Fruit fly (Drosophila melanogaster): Measurements from ENCODE around the gene lmgB.

The lmgB gene

DNA sequence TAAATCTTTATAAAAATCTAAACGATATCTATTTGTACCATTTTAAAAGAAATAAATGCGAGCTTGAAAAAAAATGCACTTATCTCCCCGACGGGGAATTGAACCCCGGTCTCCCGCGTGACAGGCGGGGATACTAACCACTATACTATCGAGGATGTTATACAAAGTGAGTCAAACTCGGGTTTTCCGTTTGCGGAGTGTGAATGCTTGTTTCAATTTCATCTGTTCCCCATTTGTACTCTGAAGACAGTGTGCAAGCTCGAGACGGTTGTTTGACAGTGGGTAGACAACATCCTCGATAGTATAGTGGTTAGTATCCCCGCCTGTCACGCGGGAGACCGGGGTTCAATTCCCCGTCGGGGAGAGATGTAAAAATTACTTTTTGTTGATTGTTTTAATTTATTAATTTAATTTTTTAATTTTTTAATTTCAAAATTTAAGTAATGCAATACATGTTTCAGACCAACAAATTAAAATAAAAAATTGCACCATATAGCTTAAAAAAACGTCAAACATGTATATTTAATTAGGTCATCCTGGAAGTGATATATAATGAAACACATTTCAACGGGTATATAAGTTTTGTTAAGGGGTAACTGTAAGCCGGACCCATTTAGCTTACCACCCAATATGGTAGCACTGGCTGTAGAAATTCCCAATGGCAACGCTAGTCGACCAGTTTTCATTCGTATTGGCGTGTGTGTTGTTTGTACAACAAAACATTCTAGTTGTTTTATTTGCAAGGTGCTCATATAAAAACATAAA lies 13.2 kb upstream of the lmgB start, which contains the start of gene Sema1a (continued):
- TF ChIP-seq Ets65A (GFP tag) (peak; percentile 94), ATbp (GFP tag; optimal IDR thresholded peaks at IDR 0.05) (peak; percentile 46), h (optimal IDR thresholded peaks at IDR 0.05) (no peak), CG8281 (tag; optimal IDR thresholded peaks at IDR 0.05) (no peak), CG9876 (GFP tag; optimal IDR thresholded peaks at IDR 0.05) (peak; percentile 9), CG3407 (GFP tag; optimal IDR thresholded peaks at IDR 0.05) (no peak), slou (GFP tag; optimal IDR thresholded peaks at IDR 0.05) (no peak), CG10209 (GFP tag; optimal IDR thresholded peaks at IDR 0.05) (peak; percentile 34), Spps (tag; optimal IDR thresholded peaks at IDR 0.05) (no peak), Sry-β (GFP tag; optimal IDR thresholded peaks at IDR 0.05) (no peak), CG14965 (GFP tag; optimal IDR thresholded peaks at IDR 0.05; ENCODE audit: borderline replicate concordance) (no peak), CG4707 (GFP tag; optimal IDR thresholded peaks at IDR 0.05) (peak; percentile 25), ttk (GFP tag; IDR thresholded peaks at IDR 0.05) (no peak; the same call in 1 of the 2 replicates), amos (GFP tag; IDR thresholded peaks at IDR 0.05; ENCODE audit: partially characterized antibody) (peak; percentile 83; the same call in 1 of the 2 replicates), ssp (GFP tag; IDR thresholded peaks at IDR 0.05) (peak; percentile 27), Awh (GFP tag; IDR thresholded peaks at IDR 0.05) (peak; percentile 57; the same call in 1 of the 2 replicates), Doc3 (GFP tag; IDR thresholded peaks at IDR 0.05; ENCODE audit: partially characterized antibody) (peak; percentile 52; the same call in 1 of the 3 replicates), CG16779 (GFP tag; IDR thresholded peaks at IDR 0.05) (no peak), unc-4 (GFP tag; IDR thresholded peaks at IDR 0.05; ENCODE audit: partially characterized antibody) (peak; percentile 63), ase (GFP tag; IDR thresholded peaks at IDR 0.05) (no peak; the same call in 2 of the 3 replicates), run (tag; optimal IDR thresholded peaks at IDR 0.05) (peak; percentile 48), CG34224 (GFP tag; IDR thresholded peaks at IDR 0.05; ENCODE audit: partially characterized antibody) (peak; percentile 79), tx (GFP tag; optimal IDR thresholded peaks at IDR 0.05) (peak; percentile 31), danr (GFP tag; IDR thresholded peaks at IDR 0.05) (no peak), Hmx (GFP tag; optimal IDR thresholded peaks at IDR 0.05) (no peak), CG4854 (GFP tag; optimal IDR thresholded peaks at IDR 0.05) (no peak), cwo (GFP tag; optimal IDR thresholded peaks at IDR 0.05) (no peak), fd64A (GFP tag; optimal IDR thresholded peaks at IDR 0.05) (no peak), trem (tag; optimal IDR thresholded peaks at IDR 0.05) (peak; percentile 42), salm (tag; optimal IDR thresholded peaks at IDR 0.05) (peak; percentile 54), CG6765 (GFP tag; optimal IDR thresholded peaks at IDR 0.05) (peak; percentile 48), odd (GFP tag; optimal IDR thresholded peaks at IDR 0.05) (peak; percentile 62), CG3847 (GFP tag; IDR thresholded peaks at IDR 0.05) (no peak; the same call in 1 of the 2 replicates), CG6791 (GFP tag; IDR thresholded peaks at IDR 0.05; ENCODE audit: partially characterized antibody) (peak; percentile 93; the same call in 2 of the 3 replicates), sr (GFP tag; IDR thresholded peaks at IDR 0.05) (no peak; the same call in 2 of the 3 replicates), CG16815 (GFP tag; optimal IDR thresholded peaks at IDR 0.05) (no peak), CG3995 (GFP tag; optimal IDR thresholded peaks at IDR 0.05) (no peak), Sox102F (GFP tag; optimal IDR thresholded peaks at IDR 0.05) (peak; percentile 94), crol (GFP tag; IDR thresholded peaks at IDR 0.05) (no peak), cato (GFP tag; optimal IDR thresholded peaks at IDR 0.05; ENCODE audit: borderline replicate concordance) (peak; percentile 43), CG6175 (GFP tag; IDR thresholded peaks at IDR 0.05) (no peak), CG4360 (GFP tag; IDR thresholded peaks at IDR 0.05) (no peak), esg (GFP tag; conservative IDR thresholded peaks at IDR 0.05) (peak; percentile 73; the same call in 1 of the 2 replicates), Sry-δ (GFP tag; optimal IDR thresholded peaks at IDR 0.05) (no peak), ato (GFP tag; IDR thresholded peaks at IDR 0.05; ENCODE audit: partially characterized antibody) (peak; percentile 86), Dref (GFP tag; IDR thresholded peaks at IDR 0.05) (no peak), Ada2b (GFP tag; IDR thresholded peaks at IDR 0.05) (peak; percentile 68), CG14014 (GFP tag; IDR thresholded peaks at IDR 0.05) (peak; percentile 75), trh (GFP tag; optimal IDR thresholded peaks at IDR 0.05) (no peak)
